Fruit fly (Drosophila melanogaster) S2 (cell line): Measurements from ENCODE around the gene Trx2.

ENCODE experiments used
- CG8478 ChIP-seq: fragments of >200 bp; optimal IDR thresholded peaks from 2 replicates; lab custom pipeline; 2018
- CTCF ChIP-seq, 2 experiments: fragments of >200 bp; optimal IDR thresholded peaks; 2 replicates each; lab custom pipeline; 2018

dm6 chr2L:9568360-9569088 lies 44.4 kb upstream of the Trx2 start, which contains the start of gene brwl:
- no peak for TF ChIP-seq CG8478
- no peak for TF ChIP-seq CTCF (optimal IDR thresholded peaks at IDR 0.05; lab: Kevin White, UChicago)
